Fruit fly (Drosophila melanogaster) whole organism, wandering third instar larva: ENCODE results near the gene Mgstl.
A peak's percentile ranks its signal among the peaks of the same experiment; 100 is the strongest.

ENCODE experiments used
- Abd-B ChIP-seq: fragments of >200 bp; optimal IDR thresholded peaks from 2 replicates; lab custom pipeline; 2017; ENCODE audit warnings: missing biosample characterization, missing genetic modification characterization
- CG32264 ChIP-seq: fragments of 200-800 bp; sonication (Bioruptor generic); optimal IDR thresholded peaks from 2 replicates; lab custom pipeline; 2016; ENCODE audit warnings: missing biosample characterization, missing genetic modification characterization
- CG9705 ChIP-seq: fragments of 200-800 bp; sonication (Bioruptor generic); optimal IDR thresholded peaks from 2 replicates; lab custom pipeline; 2018; ENCODE audit warnings: missing biosample characterization, mild to moderate bottlenecking, missing genetic modification characterization
- CrebA ChIP-seq: fragments of 200-800 bp; sonication (Bioruptor generic); optimal IDR thresholded peaks from 2 replicates; lab custom pipeline; 2016; ENCODE audit warnings: missing biosample characterization, mild to moderate bottlenecking, missing genetic modification characterization, borderline replicate concordance
- Dfd ChIP-seq: fragments of >200 bp; optimal IDR thresholded peaks from 2 replicates; lab custom pipeline; 2017; ENCODE audit warnings: missing biosample characterization, missing genetic modification characterization
- Dif ChIP-seq: fragments of 200-275, 200-300 bp; sonication (Bioruptor generic); optimal IDR thresholded peaks from 2 replicates; lab custom pipeline; 2018; ENCODE audit warnings: missing biosample characterization, missing genetic modification characterization; ENCODE audit not compliant: partially characterized antibody
- GATAd ChIP-seq: sonication (Bioruptor generic); optimal IDR thresholded peaks from 2 replicates; lab custom pipeline; 2016; ENCODE audit warnings: missing biosample characterization, missing genetic modification characterization
- HLH106 ChIP-seq: fragments of 200-800 bp; optimal IDR thresholded peaks from 3 replicates; lab custom pipeline; 2019; ENCODE audit warnings: missing biosample characterization, mild to moderate bottlenecking, missing genetic modification characterization, moderate library complexity
- Hnf4 ChIP-seq: fragments of 200-800 bp; sonication (Bioruptor generic); optimal IDR thresholded peaks from 2 replicates; lab custom pipeline; 2016; ENCODE audit warnings: missing biosample characterization, mild to moderate bottlenecking, missing genetic modification characterization
- Hr78 ChIP-seq: fragments of >200 bp; optimal IDR thresholded peaks from 2 replicates; lab custom pipeline; 2017; ENCODE audit warnings: missing biosample characterization, missing genetic modification characterization
- Hr83 ChIP-seq: fragments of 200-300 bp; sonication (Bioruptor generic); optimal IDR thresholded peaks from 2 replicates; lab custom pipeline; 2016; ENCODE audit warnings: missing biosample characterization, mild to moderate bottlenecking, missing genetic modification characterization, moderate library complexity; ENCODE audit not compliant: poor library complexity, severe bottlenecking
- Jra ChIP-seq: sonication (Bioruptor generic); optimal IDR thresholded peaks from 2 replicates; lab custom pipeline; 2016; ENCODE audit warnings: missing biosample characterization, missing genetic modification characterization
- Mio ChIP-seq: sonication (Bioruptor generic); optimal IDR thresholded peaks from 2 replicates; lab custom pipeline; 2016; ENCODE audit warnings: missing biosample characterization, missing genetic modification characterization
- Myc ChIP-seq: fragments of >200 bp; optimal IDR thresholded peaks from 2 replicates; lab custom pipeline; 2017
- N ChIP-seq: fragments of >200 bp; optimal IDR thresholded peaks from 2 replicates; lab custom pipeline; 2018; ENCODE audit warnings: missing biosample characterization, missing external identifiers, missing genetic modification characterization
- OdsH ChIP-seq: fragments of 200-800 bp; sonication (Bioruptor generic); optimal IDR thresholded peaks from 2 replicates; lab custom pipeline; 2016; ENCODE audit warnings: missing biosample characterization, mild to moderate bottlenecking, missing genetic modification characterization
- Rel ChIP-seq, 2 experiments: fragments of 200-800 bp; sonication (Bioruptor generic) in 1 of 2; optimal IDR thresholded peaks; 2 replicates in 1 of 2; 3 replicates in 1 of 2; lab custom pipeline; 2016 to 2019; ENCODE audit warnings: mild to moderate bottlenecking in 2 of 2, missing biosample characterization in 2 of 2, missing genetic modification characterization in 2 of 2, moderate library complexity in 1 of 2
- Vsx2 ChIP-seq: fragments of 200-300, 225-300 bp; sonication (Bioruptor generic); optimal IDR thresholded peaks from 2 replicates; lab custom pipeline; 2018; ENCODE audit warnings: missing biosample characterization, missing genetic modification characterization; ENCODE audit not compliant: partially characterized antibody
- br ChIP-seq: fragments of 200-800 bp; sonication (Bioruptor generic); optimal IDR thresholded peaks from 2 replicates; lab custom pipeline; 2016; ENCODE audit warnings: missing biosample characterization, missing genetic modification characterization
- brk ChIP-seq: fragments of 200-800 bp; sonication (Bioruptor generic); optimal IDR thresholded peaks from 2 replicates; lab custom pipeline; 2016; ENCODE audit warnings: missing biosample characterization, mild to moderate bottlenecking, missing genetic modification characterization
- dl ChIP-seq, 2 experiments: fragments of 175-275, 200-275 bp in 1 of 2; fragments of 200-275 bp in 1 of 2; sonication (Bioruptor generic); optimal IDR thresholded peaks; lab custom pipeline; 2018; ENCODE audit warnings: mild to moderate bottlenecking in 2 of 2, missing biosample characterization in 2 of 2, missing genetic modification characterization in 2 of 2, moderate library complexity in 2 of 2; ENCODE audit not compliant: partially characterized antibody in 2 of 2, insufficient read depth in 1 of 2
- dmrt93B ChIP-seq: fragments of 200-800 bp; sonication (Bioruptor generic); optimal IDR thresholded peaks from 2 replicates; lab custom pipeline; 2018; ENCODE audit warnings: missing biosample characterization, mild to moderate bottlenecking, missing genetic modification characterization
- dsf ChIP-seq: sonication (Bioruptor generic); optimal IDR thresholded peaks from 2 replicates; lab custom pipeline; 2016; ENCODE audit warnings: missing biosample characterization, missing genetic modification characterization, borderline replicate concordance
- ey ChIP-seq: fragments of 200-800 bp; sonication (Bioruptor generic); optimal IDR thresholded peaks from 2 replicates; lab custom pipeline; 2016; ENCODE audit warnings: missing biosample characterization, missing genetic modification characterization
- foxo ChIP-seq, 2 experiments: fragments of 200-800 bp; sonication (Bioruptor generic); optimal IDR thresholded peaks; 2 replicates in 1 of 2; 3 replicates in 1 of 2; lab custom pipeline; 2016 to 2017; ENCODE audit warnings: missing biosample characterization in 2 of 2, missing genetic modification characterization in 2 of 2
- fru ChIP-seq: fragments of 200-800 bp; sonication (Bioruptor generic); optimal IDR thresholded peaks from 3 replicates; lab custom pipeline; 2016; ENCODE audit warnings: missing biosample characterization, mild to moderate bottlenecking, missing genetic modification characterization
- h ChIP-seq: fragments of 200-800 bp; sonication (Bioruptor generic); optimal IDR thresholded peaks from 3 replicates; lab custom pipeline; 2016; ENCODE audit warnings: missing biosample characterization, mild to moderate bottlenecking, missing genetic modification characterization
- jim ChIP-seq: fragments of 175-275, 200-325 bp; sonication (Bioruptor generic); optimal IDR thresholded peaks from 2 replicates; lab custom pipeline; 2016; ENCODE audit warnings: missing biosample characterization, mild to moderate bottlenecking, missing genetic modification characterization
- lola ChIP-seq: fragments of >200 bp; optimal IDR thresholded peaks from 2 replicates; lab custom pipeline; 2017; ENCODE audit warnings: missing biosample characterization, missing genetic modification characterization
- pan ChIP-seq: fragments of >200 bp; optimal IDR thresholded peaks from 2 replicates; lab custom pipeline; 2017
- psq ChIP-seq: fragments of 200-800 bp; sonication (Bioruptor generic); optimal IDR thresholded peaks from 3 replicates; lab custom pipeline; 2017; ENCODE audit warnings: missing biosample characterization, mild to moderate bottlenecking, missing genetic modification characterization, moderate library complexity
- rgr ChIP-seq: fragments of 200-800 bp; sonication (Bioruptor generic); optimal IDR thresholded peaks from 3 replicates; lab custom pipeline; 2016; ENCODE audit warnings: missing biosample characterization, mild to moderate bottlenecking, missing genetic modification characterization
- sage ChIP-seq: fragments of 200-800 bp; sonication (Bioruptor generic); optimal IDR thresholded peaks from 2 replicates; lab custom pipeline; 2016; ENCODE audit warnings: missing biosample characterization, mild to moderate bottlenecking, missing genetic modification characterization
- sv ChIP-seq: fragments of 200-800 bp; sonication (Bioruptor generic); optimal IDR thresholded peaks from 3 replicates; lab custom pipeline; 2016; ENCODE audit warnings: missing biosample characterization, missing genetic modification characterization
- tai ChIP-seq: sonication (Bioruptor generic); optimal IDR thresholded peaks from 2 replicates; lab custom pipeline; 2016; ENCODE audit warnings: missing biosample characterization, missing genetic modification characterization
- usp ChIP-seq: fragments of >200 bp; optimal IDR thresholded peaks from 2 replicates; lab custom pipeline; 2017; ENCODE audit warnings: missing biosample characterization, missing genetic modification characterization
- woc ChIP-seq: sonication (Bioruptor generic); optimal IDR thresholded peaks from 2 replicates; lab custom pipeline; 2016; ENCODE audit warnings: missing biosample characterization, mild to moderate bottlenecking, missing genetic modification characterization

Gene Mgstl

dm6 chrX:21064927-21065326 is 23.0 kb downstream of the Mgstl start (continued):
- TF ChIP-seq pan (lab: Kevin White, UChicago) = no peak
- TF ChIP-seq jim (GFP tag; lab: Kevin White, UChicago) = no peak
- peak; percentile 90 to 97 for TF ChIP-seq foxo (GFP tag; optimal IDR thresholded peaks at IDR 0.05; lab: Kevin White, UChicago)
- no peak for TF ChIP-seq Myc (lab: Kevin White, UChicago)
- peak; percentile 91 for TF ChIP-seq dmrt93B (GFP tag; lab: Kevin White, UChicago)
- peak; percentile 89 for TF ChIP-seq brk (GFP tag; lab: Kevin White, UChicago)
- TF ChIP-seq Rel (GFP tag; optimal IDR thresholded peaks at IDR 0.05; lab: Kevin White, UChicago) = peak; percentile 91
- TF ChIP-seq Rel (tag; optimal IDR thresholded peaks at IDR 0.05; lab: Kevin White, UChicago) = peak; percentile 91
- no peak for TF ChIP-seq Vsx2 (GFP tag; lab: Kevin White, UChicago)
- peak; percentile 96 for TF ChIP-seq br (GFP tag; lab: Kevin White, UChicago)

- peak; percentile 1 for TF ChIP-seq Hr83 (GFP tag; lab: Kevin White, UChicago)
- no peak for TF ChIP-seq fru (GFP tag; lab: Kevin White, UChicago)
These were observed 23.9 kb downstream of the Mgstl start for dm6 chrX:21065775-21066174.

dm6 chrX:21067474-21067873 is 25.5 kb downstream of the Mgstl start, which contains the start of gene CG32512:
Gene CG32512, minus strand, starts transcription at chrX:21067540.
- TF ChIP-seq dmrt93B (GFP tag; lab: Kevin White, UChicago) = no peak
- no peak for TF ChIP-seq brk (GFP tag; lab: Kevin White, UChicago)
- TF ChIP-seq woc (GFP tag; lab: Kevin White, UChicago) = no peak
- no peak for TF ChIP-seq rgr
- no peak for TF ChIP-seq sv (GFP tag; lab: Kevin White, UChicago)
- no peak for TF ChIP-seq foxo (GFP tag; optimal IDR thresholded peaks at IDR 0.05; lab: Kevin White, UChicago)
- TF ChIP-seq CG9705 = no peak
- no peak for TF ChIP-seq OdsH (GFP tag; lab: Kevin White, UChicago)
- no peak for TF ChIP-seq Dfd (GFP tag; lab: Kevin White, UChicago)
- no peak for TF ChIP-seq N (GFP tag; lab: Kevin White, UChicago)
- no peak for TF ChIP-seq Rel (GFP tag; optimal IDR thresholded peaks at IDR 0.05; lab: Kevin White, UChicago)
- peak; percentile 7 for TF ChIP-seq Rel (tag; optimal IDR thresholded peaks at IDR 0.05; lab: Kevin White, UChicago)
- no peak for TF ChIP-seq psq (GFP tag; lab: Kevin White, UChicago)
- no peak for TF ChIP-seq Hr78 (GFP tag; lab: Kevin White, UChicago)
- no peak for TF ChIP-seq Vsx2 (GFP tag; lab: Kevin White, UChicago)
- TF ChIP-seq Mio (GFP tag; lab: Kevin White, UChicago) = no peak
- no peak for TF ChIP-seq ey (GFP tag; lab: Kevin White, UChicago)
- TF ChIP-seq fru (GFP tag; lab: Kevin White, UChicago) = no peak
- no peak for TF ChIP-seq CrebA (GFP tag; lab: Kevin White, UChicago)
- peak; percentile 24 to 61 for TF ChIP-seq dl (GFP tag; optimal IDR thresholded peaks at IDR 0.05; lab: Kevin White, UChicago; ENCODE audit: insufficient read depth in 1 of 2, partially characterized antibody in 2 of 2)
- TF ChIP-seq lola (GFP tag; lab: Kevin White, UChicago) = no peak
- peak; percentile 57 for TF ChIP-seq Dif (GFP tag; lab: Kevin White, UChicago)
- TF ChIP-seq h = no peak
- no peak for TF ChIP-seq Hnf4 (GFP tag; lab: Kevin White, UChicago)

- TF ChIP-seq tai (GFP tag; lab: Kevin White, UChicago) (peak; percentile 1), Rel (GFP tag; optimal IDR thresholded peaks at IDR 0.05; lab: Kevin White, UChicago) (no peak), Rel (tag; optimal IDR thresholded peaks at IDR 0.05; lab: Kevin White, UChicago) (no peak), CG32264 (GFP tag; lab: Kevin White, UChicago) (no peak), foxo (GFP tag; optimal IDR thresholded peaks at IDR 0.05; lab: Kevin White, UChicago) (peak in 1 of 2 experiments; percentile 19), pan (lab: Kevin White, UChicago) (no peak), Dif (GFP tag; lab: Kevin White, UChicago) (no peak), GATAd (GFP tag; lab: Kevin White, UChicago) (no peak), brk (GFP tag; lab: Kevin White, UChicago) (peak; percentile 33), dmrt93B (GFP tag; lab: Kevin White, UChicago) (peak; percentile 22), lola (GFP tag; lab: Kevin White, UChicago) (no peak), dsf (GFP tag; lab: Kevin White, UChicago) (no peak), CrebA (GFP tag; lab: Kevin White, UChicago) (no peak), Hr78 (GFP tag; lab: Kevin White, UChicago) (no peak), Jra (GFP tag; lab: Kevin White, UChicago) (no peak), Hnf4 (GFP tag; lab: Kevin White, UChicago) (no peak), dl (GFP tag; optimal IDR thresholded peaks at IDR 0.05; lab: Kevin White, UChicago; ENCODE audit: insufficient read depth in 1 of 2, partially characterized antibody in 2 of 2) (no peak), br (GFP tag; lab: Kevin White, UChicago) (no peak), Dfd (GFP tag; lab: Kevin White, UChicago) (no peak), Abd-B (GFP tag; lab: Kevin White, UChicago) (no peak), usp (no peak), OdsH (GFP tag; lab: Kevin White, UChicago) (no peak), jim (GFP tag; lab: Kevin White, UChicago) (no peak), HLH106 (no peak), Myc (lab: Kevin White, UChicago) (no peak), Mio (GFP tag; lab: Kevin White, UChicago) (no peak), CG9705 (no peak), woc (GFP tag; lab: Kevin White, UChicago) (no peak), sv (GFP tag; lab: Kevin White, UChicago) (no peak), psq (GFP tag; lab: Kevin White, UChicago) (peak; percentile 6), ey (GFP tag; lab: Kevin White, UChicago) (no peak), N (GFP tag; lab: Kevin White, UChicago) (no peak), Hr83 (GFP tag; lab: Kevin White, UChicago) (no peak), sage (GFP tag; lab: Kevin White, UChicago) (no peak), Vsx2 (GFP tag; lab: Kevin White, UChicago) (no peak), rgr (no peak)
These were observed 26.0 kb downstream of the Mgstl start for dm6 chrX:21067908-21068307.
